Worm (Caenorhabditis elegans): Measurements from ENCODE around the gene lir-3.

ce11 chrII:11226379-11226778 is 41.8 kb upstream of the lir-3 start, which contains the start of gene T06D8.2:
- TF ChIP-seq ama-1 (optimal IDR thresholded peaks at IDR 0.05) (no peak), ama-1 (GFP tag; optimal IDR thresholded peaks at IDR 0.05) (no peak), efl-1 (GFP tag; optimal IDR thresholded peaks at IDR 0.05) (no peak), ceh-58 (GFP tag; IDR thresholded peaks at IDR 0.05) (no peak), zim-3 (tag; optimal IDR thresholded peaks at IDR 0.05) (no peak), athp-1 (tag; optimal IDR thresholded peaks at IDR 0.05) (no peak)
